Fruit fly (Drosophila melanogaster) whole organism, embryonic: ENCODE measurements around the gene Gr98c.

Source experiments
- Awh ChIP-seq: fragments of 200-800 bp; sonication (Bioruptor generic); IDR thresholded peaks from 2 replicates; pipeline ENCODE4, ENCODE4 v1.3.6; 2022; ENCODE audit warnings: missing biosample characterization, missing genetic modification characterization
- Blimp-1 ChIP-seq: fragments of 200-800 bp; sonication (Bioruptor generic); optimal IDR thresholded peaks from 3 replicates; lab custom pipeline; 2018; ENCODE audit warnings: missing biosample characterization, missing genetic modification characterization, mild to moderate bottlenecking, moderate library complexity, missing genetic modification reagents
- Bteb2 ChIP-seq: fragments of 200-800 bp; sonication (Bioruptor generic); optimal IDR thresholded peaks from 2 replicates; lab custom pipeline; 2016; ENCODE audit warnings: missing biosample characterization, missing genetic modification characterization
- C15 ChIP-seq: fragments of 200-800 bp; sonication (Bioruptor generic); IDR thresholded peaks from 3 replicates; pipeline ENCODE4 v1.3.6; 2022; ENCODE audit warnings: missing biosample characterization, missing genetic modification characterization
- CG10267 ChIP-seq: fragments of 200-800 bp; sonication (Bioruptor generic); optimal IDR thresholded peaks from 2 replicates; lab custom pipeline; 2018; ENCODE audit warnings: missing biosample characterization, mild to moderate bottlenecking, missing genetic modification characterization, moderate library complexity
- CG10959 ChIP-seq: fragments of 200-800 bp; sonication (Bioruptor generic); IDR thresholded peaks from 2 replicates; pipeline ENCODE4 v1.3.6; 2022; ENCODE audit warnings: missing biosample characterization, missing genetic modification characterization
- CG13624 ChIP-seq: fragments of 200-800 bp; sonication (Bioruptor generic); optimal IDR thresholded peaks from 2 replicates; lab custom pipeline; 2016; ENCODE audit warnings: missing biosample characterization, missing genetic modification characterization
- CG14014 ChIP-seq: fragments of 200-800 bp; sonication (Bioruptor generic); IDR thresholded peaks from 2 replicates; pipeline ENCODE4 v1.3.6; 2022; ENCODE audit warnings: missing biosample characterization, missing genetic modification characterization
- CG17359 ChIP-seq: fragments of 200-800 bp; sonication (Bioruptor generic); optimal IDR thresholded peaks from 3 replicates; lab custom pipeline; 2018; ENCODE audit warnings: missing biosample characterization, mild to moderate bottlenecking, missing genetic modification characterization, moderate library complexity
- CG17385 ChIP-seq: fragments of 200-800 bp; sonication (Bioruptor generic); optimal IDR thresholded peaks from 3 replicates; lab custom pipeline; 2018; ENCODE audit warnings: missing biosample characterization, mild to moderate bottlenecking, missing genetic modification characterization
- CG1792 ChIP-seq: fragments of 200-800 bp; sonication (Bioruptor generic); optimal IDR thresholded peaks from 2 replicates; lab custom pipeline; 2016; ENCODE audit warnings: missing biosample characterization, missing genetic modification characterization
- CG2202 ChIP-seq: fragments of 200-800 bp; sonication (Bioruptor generic); optimal IDR thresholded peaks from 2 replicates; lab custom pipeline; 2018; ENCODE audit warnings: missing biosample characterization, mild to moderate bottlenecking, missing genetic modification characterization
- CG30403 ChIP-seq: fragments of 200-800 bp; sonication (Bioruptor generic); optimal IDR thresholded peaks from 3 replicates; lab custom pipeline; 2016; ENCODE audit warnings: missing biosample characterization, missing genetic modification characterization
- CG30431 ChIP-seq: fragments of 200-800 bp; sonication (Bioruptor generic); optimal IDR thresholded peaks from 2 replicates; lab custom pipeline; 2017; ENCODE audit warnings: missing biosample characterization, missing genetic modification characterization
- CG3407 ChIP-seq: fragments of 200-800 bp; sonication (Bioruptor generic); optimal IDR thresholded peaks from 2 replicates; lab custom pipeline; 2018; ENCODE audit warnings: missing biosample characterization, mild to moderate bottlenecking, missing genetic modification characterization
- CG34224 ChIP-seq: fragments of 200-800 bp; sonication (Bioruptor generic); IDR thresholded peaks from 3 replicates; pipeline ENCODE4 v1.3.6; 2022; ENCODE audit warnings: missing biosample characterization, missing genetic modification characterization; ENCODE audit not compliant: partially characterized antibody
- CG3847 ChIP-seq: fragments of 200-800 bp; sonication (Bioruptor generic); IDR thresholded peaks from 2 replicates; pipeline ENCODE4 v1.3.6; 2022; ENCODE audit warnings: missing biosample characterization, missing genetic modification characterization
- CG5245 ChIP-seq: fragments of 200-800 bp; sonication (Bioruptor generic); optimal IDR thresholded peaks from 3 replicates; lab custom pipeline; 2016; ENCODE audit warnings: missing biosample characterization, missing genetic modification characterization
- CG6854 ChIP-seq: fragments of 200-800 bp; sonication (Bioruptor generic); optimal IDR thresholded peaks from 3 replicates; lab custom pipeline; 2017; ENCODE audit warnings: missing biosample characterization, mild to moderate bottlenecking, missing genetic modification characterization
- CG9437 ChIP-seq: fragments of 200-800 bp; sonication (Bioruptor generic); optimal IDR thresholded peaks from 2 replicates; lab custom pipeline; 2018; ENCODE audit warnings: missing biosample characterization, mild to moderate bottlenecking, missing genetic modification characterization
- Fer3 ChIP-seq: fragments of 200-800 bp; sonication (Bioruptor generic); optimal IDR thresholded peaks from 2 replicates; lab custom pipeline; 2018; ENCODE audit warnings: missing biosample characterization, mild to moderate bottlenecking, missing genetic modification characterization, moderate library complexity
- Gsc ChIP-seq: fragments of 200-800 bp; sonication (Bioruptor generic); IDR thresholded peaks from 2 replicates; pipeline ENCODE4 v1.3.6; 2022; ENCODE audit warnings: missing biosample characterization, missing genetic modification characterization
- Gug ChIP-seq: fragments of 200-800 bp; sonication (Bioruptor generic); IDR thresholded peaks from 4 replicates; pipeline ENCODE4 v1.3.6; 2022; ENCODE audit warnings: missing biosample characterization, missing genetic modification characterization
- Hsf ChIP-seq: fragments of 200-800 bp; sonication (Bioruptor generic); optimal IDR thresholded peaks from 3 replicates; lab custom pipeline; 2016; ENCODE audit warnings: missing biosample characterization, missing genetic modification characterization
- MBD-R2 ChIP-seq: fragments of 200-800 bp; sonication (Bioruptor generic); IDR thresholded peaks from 2 replicates; pipeline ENCODE4 v1.3.6; 2022; ENCODE audit warnings: missing biosample characterization, missing genetic modification characterization
- MESR4 ChIP-seq: fragments of 200-800 bp; sonication (Bioruptor generic); optimal IDR thresholded peaks from 2 replicates; lab custom pipeline; 2018; ENCODE audit warnings: missing biosample characterization, mild to moderate bottlenecking, missing genetic modification characterization, moderate library complexity
- Med ChIP-seq: fragments of 200-800 bp; sonication (Bioruptor generic); peaks from one replicate; lab custom pipeline; 2016; ENCODE audit warnings: missing biosample characterization, missing genetic modification characterization, mild to moderate bottlenecking, inconsistent platforms, moderate library complexity
- Ravus ChIP-seq: fragments of 200-800 bp; sonication (Bioruptor generic); IDR thresholded peaks from 2 replicates; pipeline ENCODE4 v1.3.6; 2022; ENCODE audit warnings: missing biosample characterization, missing genetic modification characterization
- Rx ChIP-seq: fragments of 200-800 bp; sonication (Bioruptor generic); IDR thresholded peaks from 2 replicates; pipeline ENCODE4 v1.3.6; 2022; ENCODE audit warnings: missing biosample characterization, missing genetic modification characterization
- Xbp1 ChIP-seq: fragments of 200-800 bp; sonication (Bioruptor generic); optimal IDR thresholded peaks from 3 replicates; lab custom pipeline; 2016; ENCODE audit warnings: missing biosample characterization, mild to moderate bottlenecking, missing genetic modification characterization
- cg ChIP-seq: fragments of 200-800 bp; sonication (Bioruptor generic); optimal IDR thresholded peaks from 3 replicates; lab custom pipeline; 2019; ENCODE audit warnings: missing biosample characterization, mild to moderate bottlenecking, missing genetic modification characterization, moderate library complexity
- crp ChIP-seq, 2 experiments: fragments of 200-800 bp; sonication (Bioruptor generic); optimal IDR thresholded peaks; 2 replicates in 1 of 2; 3 replicates in 1 of 2; lab custom pipeline; 2017; ENCODE audit warnings: missing biosample characterization in 2 of 2, missing genetic modification characterization in 2 of 2, mild to moderate bottlenecking in 1 of 2, moderate library complexity in 1 of 2
- da ChIP-seq: fragments of 200-800 bp; sonication (Bioruptor generic); optimal IDR thresholded peaks from 2 replicates; lab custom pipeline; 2016; ENCODE audit warnings: missing biosample characterization, missing genetic modification characterization
- dmrt99B ChIP-seq: fragments of 200-800 bp; sonication (Bioruptor generic); optimal IDR thresholded peaks from 2 replicates; lab custom pipeline; 2018; ENCODE audit warnings: missing biosample characterization, mild to moderate bottlenecking, missing genetic modification characterization, moderate library complexity
- fd3F ChIP-seq: fragments of 200-800 bp; sonication (Bioruptor generic); optimal IDR thresholded peaks from 2 replicates; lab custom pipeline; 2018; ENCODE audit warnings: missing biosample characterization, mild to moderate bottlenecking, missing genetic modification characterization, moderate library complexity
- fu2 ChIP-seq: fragments of 200-800 bp; sonication (Bioruptor generic); optimal IDR thresholded peaks from 2 replicates; lab custom pipeline; 2016; ENCODE audit warnings: missing biosample characterization, missing genetic modification characterization
- gcm ChIP-seq: fragments of 200-800 bp; sonication (Bioruptor generic); optimal IDR thresholded peaks from 2 replicates; lab custom pipeline; 2019; ENCODE audit warnings: missing biosample characterization, mild to moderate bottlenecking, missing genetic modification characterization, moderate library complexity
- ham ChIP-seq: fragments of 200-800 bp; sonication (Bioruptor generic); IDR thresholded peaks from 2 replicates; pipeline ENCODE4 v1.3.6; 2022; ENCODE audit warnings: missing biosample characterization, missing genetic modification characterization
- her ChIP-seq: fragments of 200-800 bp; sonication (Bioruptor generic); optimal IDR thresholded peaks from 2 replicates; lab custom pipeline; 2016; ENCODE audit warnings: missing biosample characterization, missing genetic modification characterization
- ind ChIP-seq: fragments of 200-800 bp; sonication (Bioruptor generic); optimal IDR thresholded peaks from 3 replicates; lab custom pipeline; 2016; ENCODE audit warnings: missing biosample characterization, missing genetic modification characterization
- jigr1 ChIP-seq: fragments of 200-800 bp; sonication (Bioruptor generic); IDR thresholded peaks from 3 replicates; pipeline ENCODE4 v1.3.6; 2022; ENCODE audit warnings: missing biosample characterization, missing genetic modification characterization
- maf-S ChIP-seq: fragments of 200-800 bp; sonication (Bioruptor generic); optimal IDR thresholded peaks from 2 replicates; lab custom pipeline; 2016; ENCODE audit warnings: missing biosample characterization, missing genetic modification characterization
- org-1 ChIP-seq: fragments of 200-800 bp; sonication (Bioruptor generic); optimal IDR thresholded peaks from 2 replicates; lab custom pipeline; 2017; ENCODE audit warnings: missing biosample characterization, missing genetic modification characterization
- phol ChIP-seq: fragments of 200-800 bp; sonication (Bioruptor generic); optimal IDR thresholded peaks from 3 replicates; lab custom pipeline; 2018; ENCODE audit warnings: missing biosample characterization, mild to moderate bottlenecking, missing genetic modification characterization, moderate library complexity
- pita ChIP-seq: fragments of 200-800 bp; sonication (Bioruptor generic); optimal IDR thresholded peaks from 2 replicates; lab custom pipeline; 2017; ENCODE audit warnings: missing biosample characterization, mild to moderate bottlenecking, missing genetic modification characterization
- pros ChIP-seq: fragments of 200-800 bp; sonication (Bioruptor generic); optimal IDR thresholded peaks from 3 replicates; lab custom pipeline; 2019; ENCODE audit warnings: missing biosample characterization, mild to moderate bottlenecking, missing genetic modification characterization, moderate library complexity
- sim ChIP-seq: fragments of 200-800 bp; sonication (Bioruptor generic); IDR thresholded peaks from 2 replicates; pipeline ENCODE4 v1.3.6; 2022; ENCODE audit warnings: missing biosample characterization, missing genetic modification characterization
- stc ChIP-seq: fragments of 200-800 bp; sonication (Bioruptor generic); IDR thresholded peaks from 2 replicates; pipeline ENCODE4 v1.3.6; 2022; ENCODE audit warnings: missing biosample characterization, missing genetic modification characterization
- sug ChIP-seq: fragments of 200-800 bp; optimal IDR thresholded peaks from 2 replicates; lab custom pipeline; 2019; ENCODE audit warnings: missing biosample characterization, mild to moderate bottlenecking, missing genetic modification characterization, moderate library complexity
- tap ChIP-seq: fragments of 200-800 bp; optimal IDR thresholded peaks from 3 replicates; lab custom pipeline; 2019; ENCODE audit warnings: missing biosample characterization, mild to moderate bottlenecking, missing genetic modification characterization, moderate library complexity
- yki ChIP-seq: fragments of >200 bp; optimal IDR thresholded peaks from 3 replicates; lab custom pipeline; 2018
- zfh1 ChIP-seq: fragments of 200-800 bp; sonication (Bioruptor generic); IDR thresholded peaks from 3 replicates; pipeline ENCODE4 v1.3.6; 2022; ENCODE audit warnings: missing biosample characterization, missing genetic modification characterization

Gr98c gene

DNA sequence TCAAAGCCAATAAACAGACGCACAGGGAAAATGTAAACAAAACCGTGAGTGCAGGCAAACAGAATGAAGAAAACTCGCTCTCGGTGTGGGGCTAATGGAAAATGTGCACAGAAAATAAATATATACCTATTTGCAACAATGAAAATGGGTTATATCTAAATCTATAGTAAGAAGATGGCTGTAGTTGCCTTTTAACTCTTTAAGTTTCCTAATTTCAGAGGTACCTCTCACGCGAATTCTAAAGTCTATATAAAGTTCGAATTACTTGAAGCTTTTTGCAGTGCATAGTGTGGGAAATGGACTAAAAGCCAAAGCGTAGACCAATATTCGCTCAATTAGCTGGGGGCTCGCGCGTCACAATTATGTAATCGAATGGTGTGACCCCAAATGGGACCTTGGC, 10.7 kb downstream of the Gr98c start (continued):
- peak; percentile 90 for TF ChIP-seq Awh (GFP tag; lab: Robert Waterston, UW)
- no peak for TF ChIP-seq cg (GFP tag; lab: Kevin White, UChicago)
- TF ChIP-seq CG3847, result peak; percentile 74
- no peak for TF ChIP-seq da (GFP tag; lab: Kevin White, UChicago)
- TF ChIP-seq CG2202 (tag; lab: Kevin White, UChicago), result peak; percentile 62
- TF ChIP-seq ind (GFP tag; lab: Kevin White, UChicago), result peak; percentile 79
- TF ChIP-seq maf-S (GFP tag; lab: Kevin White, UChicago), result peak; percentile 58
- peak; percentile 92 for TF ChIP-seq dmrt99B (tag; lab: Kevin White, UChicago)
- TF ChIP-seq Blimp-1 (GFP tag; lab: Kevin White, UChicago), result peak; percentile 87
- peak; percentile 23 for TF ChIP-seq Bteb2
- no peak for TF ChIP-seq yki
- peak in 1 of 2 experiments; percentile 17 for TF ChIP-seq crp (GFP tag; optimal IDR thresholded peaks at IDR 0.05; lab: Kevin White, UChicago)
- TF ChIP-seq ham (GFP tag; lab: Robert Waterston, UW), result no peak
- peak; percentile 90 for TF ChIP-seq phol (tag; lab: Kevin White, UChicago)
- peak; percentile 74 for TF ChIP-seq Gug (GFP tag; lab: Robert Waterston, UW)
- peak; percentile 82 for TF ChIP-seq stc (GFP tag; lab: Robert Waterston, UW)
- peak; percentile 75 for TF ChIP-seq CG17385 (GFP tag; lab: Kevin White, UChicago)
- peak; percentile 63; the same call in 2 of the 3 replicates for TF ChIP-seq jigr1
- TF ChIP-seq Rx (GFP tag; lab: Robert Waterston, UW), result peak; percentile 75
- TF ChIP-seq tap (tag; lab: Kevin White, UChicago), result peak; percentile 86
- TF ChIP-seq CG13624 (GFP tag; lab: Kevin White, UChicago), result peak; percentile 63
- peak; percentile 14 for TF ChIP-seq MESR4
- TF ChIP-seq CG9437 (GFP tag; lab: Kevin White, UChicago), result peak; percentile 61
- peak; percentile 80 for TF ChIP-seq CG30403 (GFP tag; lab: Kevin White, UChicago)
- no peak for TF ChIP-seq C15 (GFP tag; lab: Robert Waterston, UW)
- TF ChIP-seq pros (GFP tag; lab: Kevin White, UChicago), result no peak
- peak; percentile 90 for TF ChIP-seq CG17359 (tag; lab: Kevin White, UChicago)
- TF ChIP-seq sug, result peak; percentile 50
- no peak for TF ChIP-seq CG34224 (GFP tag; lab: Robert Waterston, UW)
- no peak; the same call in 1 of the 2 replicates for TF ChIP-seq Gsc
- TF ChIP-seq org-1 (GFP tag; lab: Kevin White, UChicago), result peak; percentile 73
- peak; percentile 82 for TF ChIP-seq CG14014 (GFP tag; lab: Robert Waterston, UW)
- peak; percentile 79 for TF ChIP-seq Hsf (GFP tag; lab: Kevin White, UChicago)
- peak; percentile 84 for TF ChIP-seq CG10959 (GFP tag; lab: Robert Waterston, UW)
- TF ChIP-seq CG30431 (GFP tag; lab: Kevin White, UChicago), result peak; percentile 40
- TF ChIP-seq CG1792, result peak; percentile 64
- peak; percentile 34 for TF ChIP-seq her (GFP tag; lab: Kevin White, UChicago)
- peak; percentile 81 for TF ChIP-seq CG5245 (GFP tag; lab: Kevin White, UChicago)
- peak; percentile 83 for TF ChIP-seq zfh1 (GFP tag; lab: Robert Waterston, UW)
- TF ChIP-seq Fer3 (tag; lab: Kevin White, UChicago), result peak; percentile 79
- TF ChIP-seq CG10267, result peak; percentile 74
- TF ChIP-seq gcm, result peak; percentile 81
- peak; percentile 46 for TF ChIP-seq fu2 (GFP tag; lab: Kevin White, UChicago)
- TF ChIP-seq pita (GFP tag; lab: Kevin White, UChicago), result no peak
- peak; percentile 34 for TF ChIP-seq CG6854 (GFP tag; lab: Kevin White, UChicago)
- TF ChIP-seq fd3F, result peak; percentile 72
- peak; percentile 57; the same call in 1 of the 2 replicates for TF ChIP-seq sim (GFP tag; lab: Robert Waterston, UW)
- peak; percentile 83 for TF ChIP-seq Xbp1 (GFP tag; lab: Kevin White, UChicago)
- peak; percentile 35; the same call in 1 of the 2 replicates for TF ChIP-seq MBD-R2 (GFP tag; lab: Robert Waterston, UW)
- TF ChIP-seq Ravus (GFP tag; lab: Robert Waterston, UW), result peak; percentile 11; the same call in 1 of the 2 replicates
- TF ChIP-seq Med (GFP tag; lab: Kevin White, UChicago), result peak; percentile 96
- TF ChIP-seq CG3407, result peak; percentile 71
